Worm (Caenorhabditis elegans) whole organism, early embryonic: ENCODE results near the gene C16C8.4.

ENCODE experiments used
- aly-1 ChIP-seq: sonication (generic microtip); optimal IDR thresholded peaks from 2 replicates; lab custom pipeline; 2016; ENCODE audit warnings: missing genetic modification characterization, missing compliant biosample characterization
- ama-1 ChIP-seq: fragments of 150-350 bp; optimal IDR thresholded peaks from 2 replicates; lab custom pipeline; 2014
- ceh-36 ChIP-seq: sonication (generic microtip); optimal IDR thresholded peaks from 2 replicates; lab custom pipeline; 2016; ENCODE audit warnings: missing genetic modification characterization, inconsistent platforms, missing compliant biosample characterization
- ets-7 ChIP-seq: sonication (generic microtip); optimal IDR thresholded peaks from 2 replicates; lab custom pipeline; 2016; ENCODE audit warnings: missing genotype, missing genetic modification characterization, missing compliant biosample characterization
- hmg-4 ChIP-seq: fragments of 200-800 bp; sonication (Bioruptor generic); optimal IDR thresholded peaks from 2 replicates; lab custom pipeline; 2018; ENCODE audit warnings: mild to moderate bottlenecking, missing genetic modification characterization, missing compliant biosample characterization
- pes-1 ChIP-seq: fragments of 200-800 bp; sonication (Bioruptor generic); IDR thresholded peaks from 2 replicates; pipeline ENCODE4 v1.3.6; 2022; ENCODE audit warnings: missing genetic modification reagents, missing genetic modification characterization, missing compliant biosample characterization
- tbx-11 ChIP-seq: fragments of 200-800 bp; sonication (Bioruptor generic); IDR thresholded peaks from 2 replicates; pipeline ENCODE4 v1.3.6; 2022; ENCODE audit warnings: missing genetic modification characterization, missing compliant biosample characterization

DNA sequence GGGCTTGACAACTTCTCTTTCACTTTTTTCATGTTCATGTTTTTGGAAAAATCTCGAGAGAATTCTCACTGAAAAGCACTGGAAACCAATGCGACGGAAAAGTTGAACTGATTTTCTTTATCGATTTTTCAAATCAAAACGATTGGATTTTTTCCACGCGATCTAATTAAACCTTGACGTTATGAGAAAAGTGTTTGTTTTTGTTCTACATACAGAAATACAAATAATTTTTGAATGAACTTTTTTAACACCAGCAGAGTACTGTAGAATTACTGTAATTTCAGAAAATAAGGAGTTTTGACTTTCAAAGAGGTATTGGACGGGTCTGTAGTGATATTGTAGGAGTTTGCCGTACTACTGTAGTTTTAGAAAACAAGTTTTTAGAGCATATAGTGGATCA is 41.3 kb downstream of the C16C8.4 start, which contains the start of gene nep-10:
- TF ChIP-seq aly-1 (tag; lab: Kevin White, UChicago) (no peak), ama-1 (no peak), ceh-36 (tag; lab: Kevin White, UChicago) (no peak), pes-1 (GFP tag; lab: Robert Waterston, UW) (no peak), tbx-11 (GFP tag; lab: Robert Waterston, UW) (no peak), hmg-4 (no peak), ets-7 (tag; lab: Kevin White, UChicago) (no peak)
